Fruit fly (Drosophila melanogaster): ENCODE data around the gene ppk22.

DNA sequence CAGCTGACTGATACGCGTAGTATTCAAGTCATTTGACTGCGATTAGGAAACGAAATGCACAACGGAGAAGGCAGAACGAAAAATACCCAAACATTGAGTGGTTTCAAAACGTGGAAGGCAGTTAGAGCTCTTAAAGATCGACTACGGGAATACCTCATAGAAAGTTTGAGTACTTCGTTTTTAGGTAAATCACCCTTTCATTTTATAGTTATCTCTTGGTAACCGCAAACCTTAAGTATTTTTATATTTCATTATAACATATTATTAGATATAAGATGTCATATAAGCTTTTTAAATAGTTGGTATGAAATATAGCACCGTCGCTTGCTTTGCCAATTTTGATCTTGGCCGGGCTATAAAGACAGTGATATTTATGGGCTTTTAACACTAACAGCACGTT, 14.5 kb downstream of the ppk22 start:
- TF ChIP-seq Fer1 (GFP tag; optimal IDR thresholded peaks at IDR 0.05): no peak
- no peak for TF ChIP-seq grn (GFP tag; optimal IDR thresholded peaks at IDR 0.05)
- no peak for TF ChIP-seq CTCF (GFP tag; optimal IDR thresholded peaks at IDR 0.05)
- no peak for TF ChIP-seq CG7556 (GFP tag; optimal IDR thresholded peaks at IDR 0.05)
- TF ChIP-seq hth (optimal IDR thresholded peaks at IDR 0.05): no peak
- TF ChIP-seq vvl (GFP tag; IDR thresholded peaks at IDR 0.05): no peak
